Worm (Caenorhabditis elegans) whole organism, L3 larva: ENCODE data around the gene ZK380.2.
A peak's percentile ranks its signal among the peaks of the same experiment; 100 is the strongest.

Experiments used
- R02D3.7 ChIP-seq: fragments of 150-350 bp; optimal IDR thresholded peaks from 2 replicates; lab custom pipeline; 2014; ENCODE audit warnings: missing biosample characterization, missing genetic modification characterization
- aly-2 ChIP-seq: fragments of 150-350 bp; optimal IDR thresholded peaks from 2 replicates; lab custom pipeline; 2014; ENCODE audit warnings: missing biosample characterization, missing genetic modification characterization
- ama-1 ChIP-seq: fragments of 150-350 bp; optimal IDR thresholded peaks from 2 replicates; lab custom pipeline; 2018
- egl-27 ChIP-seq: sonication (generic microtip); optimal IDR thresholded peaks from 4 replicates; lab custom pipeline; 2017; ENCODE audit warnings: missing biosample characterization, missing genetic modification reagents, missing genetic modification characterization
- egl-5 ChIP-seq: fragments of 150-350 bp; optimal IDR thresholded peaks from 2 replicates; lab custom pipeline; 2017; ENCODE audit warnings: missing biosample characterization, missing genetic modification reagents, missing genetic modification characterization, inconsistent platforms
- elt-1 ChIP-seq: fragments of 150-350 bp; optimal IDR thresholded peaks from 2 replicates; lab custom pipeline; 2014; ENCODE audit warnings: missing biosample characterization, missing genetic modification characterization
- elt-2 ChIP-seq: sonication (generic microtip); optimal IDR thresholded peaks from 2 replicates; lab custom pipeline; 2016; ENCODE audit warnings: missing genetic modification reagents, mild to moderate bottlenecking, missing genetic modification characterization, missing compliant biosample characterization
- eor-1 ChIP-seq, 2 experiments: fragments of 150-350 bp; optimal IDR thresholded peaks; 2 replicates each; lab custom pipeline; 2014 to 2018; ENCODE audit warnings: missing biosample characterization in 2 of 2, missing genetic modification characterization in 2 of 2
- fkh-10 ChIP-seq: sonication (generic microtip); optimal IDR thresholded peaks from 2 replicates; lab custom pipeline; 2017; ENCODE audit warnings: missing biosample characterization, missing genetic modification reagents, missing genetic modification characterization
- fkh-2 ChIP-seq: fragments of 150-350 bp; optimal IDR thresholded peaks from 2 replicates; lab custom pipeline; 2014; ENCODE audit warnings: missing biosample characterization, missing genetic modification reagents, missing genetic modification characterization
- hmg-11 ChIP-seq: sonication (generic microtip); optimal IDR thresholded peaks from 2 replicates; lab custom pipeline; 2016; ENCODE audit warnings: missing genetic modification characterization, missing compliant biosample characterization
- lin-15B ChIP-seq: fragments of 150-350 bp; optimal IDR thresholded peaks from 2 replicates; lab custom pipeline; 2014; ENCODE audit warnings: missing biosample characterization, missing genetic modification characterization
- lin-39 ChIP-seq: fragments of 150-350 bp; optimal IDR thresholded peaks from 2 replicates; lab custom pipeline; 2018; ENCODE audit warnings: missing biosample characterization, missing genetic modification reagents, missing genetic modification characterization
- lsy-12 ChIP-seq: sonication (generic microtip); optimal IDR thresholded peaks from 2 replicates; lab custom pipeline; 2016; ENCODE audit warnings: mild to moderate bottlenecking, missing genetic modification characterization, missing compliant biosample characterization
- mdl-1 ChIP-seq: fragments of 150-350 bp; optimal IDR thresholded peaks from 2 replicates; lab custom pipeline; 2014; ENCODE audit warnings: missing biosample characterization, missing genetic modification characterization
- nfya-1 ChIP-seq: sonication (generic microtip); optimal IDR thresholded peaks from 2 replicates; lab custom pipeline; 2017; ENCODE audit warnings: missing genetic modification characterization, mild to moderate bottlenecking, missing compliant biosample characterization, antibody characterized with exemption, moderate library complexity; ENCODE audit not compliant: insufficient read depth
- nhr-11 ChIP-seq: fragments of 150-350 bp; optimal IDR thresholded peaks from 2 replicates; lab custom pipeline; 2014; ENCODE audit warnings: missing biosample characterization, missing genetic modification characterization
- nhr-12 ChIP-seq: fragments of 150-350 bp; optimal IDR thresholded peaks from 2 replicates; lab custom pipeline; 2014; ENCODE audit warnings: missing biosample characterization, missing genetic modification characterization
- nhr-23 ChIP-seq: fragments of 150-350 bp; optimal IDR thresholded peaks from 2 replicates; lab custom pipeline; 2014; ENCODE audit warnings: missing biosample characterization, missing genetic modification reagents, missing genetic modification characterization
- nhr-25 ChIP-seq: sonication (generic microtip); optimal IDR thresholded peaks from 2 replicates; lab custom pipeline; 2017; ENCODE audit warnings: missing biosample characterization, missing genetic modification characterization
- nhr-67 ChIP-seq: fragments of 150-350 bp; optimal IDR thresholded peaks from 2 replicates; lab custom pipeline; 2014; ENCODE audit warnings: missing biosample characterization, missing genetic modification characterization
- nhr-76 ChIP-seq: fragments of 150-350 bp; sonication (generic microtip); optimal IDR thresholded peaks from 5 replicates; lab custom pipeline; 2014; ENCODE audit warnings: missing biosample characterization, missing genetic modification characterization
- pha-4 ChIP-seq: fragments of 150-350 bp; optimal IDR thresholded peaks from 2 replicates; lab custom pipeline; 2014; ENCODE audit warnings: missing biosample characterization, missing genetic modification reagents, missing genetic modification characterization
- pqm-1 ChIP-seq: fragments of 150-350 bp; optimal IDR thresholded peaks from 2 replicates; lab custom pipeline; 2017; ENCODE audit warnings: missing biosample characterization, missing genetic modification characterization, inconsistent platforms
- sea-2 ChIP-seq: fragments of 150-350 bp; sonication (generic microtip); optimal IDR thresholded peaks from 4 replicates; lab custom pipeline; 2014; ENCODE audit warnings: missing biosample characterization, missing genetic modification reagents, missing genetic modification characterization
- tbx-2 ChIP-seq: sonication (generic microtip); optimal IDR thresholded peaks from 2 replicates; lab custom pipeline; 2016; ENCODE audit warnings: mild to moderate bottlenecking, missing genetic modification characterization, missing compliant biosample characterization
- ztf-11 ChIP-seq: fragments of 150-350 bp; optimal IDR thresholded peaks from 2 replicates; lab custom pipeline; 2014; ENCODE audit warnings: missing biosample characterization, missing genetic modification characterization

The ZK380.2 gene

ce11 chrX:1630881-1631516 lies at the start of gene ZK380.2:
Gene ZK380.2, plus strand, starts transcription at chrX:1631466.
- no peak for TF ChIP-seq fkh-10
- no peak for TF ChIP-seq fkh-2 (tag; lab: Kevin White, UChicago)
- TF ChIP-seq tbx-2 (tag; lab: Kevin White, UChicago), result no peak
- no peak for TF ChIP-seq ztf-11 (tag; lab: Kevin White, UChicago)

- TF ChIP-seq mdl-1 (tag; lab: Kevin White, UChicago), result no peak
- TF ChIP-seq pha-4, result no peak
- no peak for TF ChIP-seq R02D3.7
- TF ChIP-seq egl-5, result no peak
- no peak for TF ChIP-seq nhr-11 (tag; lab: Kevin White, UChicago)
- TF ChIP-seq nhr-67, result no peak
- no peak for TF ChIP-seq eor-1 (tag; optimal IDR thresholded peaks at IDR 0.05; lab: Kevin White, UChicago)
Measured at ce11 chrX:1583980-1584379, 47.3 kb upstream of the ZK380.2 start.

ce11 chrX:1587082-1587481 lies 44.2 kb upstream of the ZK380.2 start:
- TF ChIP-seq elt-1 (tag; lab: Kevin White, UChicago) (peak; percentile 63), ama-1 (no peak)

- no peak for TF ChIP-seq elt-1 (tag; lab: Kevin White, UChicago)
- TF ChIP-seq pha-4, result no peak
- no peak for TF ChIP-seq lin-15B (tag; lab: Kevin White, UChicago)
- TF ChIP-seq lsy-12 (tag; lab: Kevin White, UChicago), result no peak
- no peak for TF ChIP-seq ama-1
- no peak for TF ChIP-seq sea-2 (GFP tag; lab: Kevin White, UChicago)
- TF ChIP-seq fkh-10, result no peak
- TF ChIP-seq aly-2 (tag; lab: Kevin White, UChicago), result no peak
- no peak for TF ChIP-seq nfya-1 (tag; lab: Kevin White, UChicago)
- TF ChIP-seq egl-27, result no peak
- TF ChIP-seq nhr-12 (tag; lab: Kevin White, UChicago), result no peak
- no peak for TF ChIP-seq nhr-76
- TF ChIP-seq elt-2 (tag; lab: Kevin White, UChicago), result no peak
- TF ChIP-seq nhr-23 (tag; lab: Kevin White, UChicago), result no peak
- TF ChIP-seq pqm-1 (tag; lab: Kevin White, UChicago), result no peak
Measured at ce11 chrX:1589114-1589902, 42.0 kb upstream of the ZK380.2 start.

- peak; percentile 19 for TF ChIP-seq pha-4
- TF ChIP-seq nhr-25 (tag; lab: Kevin White, UChicago), result no peak
Measured at ce11 chrX:1589962-1590361, 41.3 kb upstream of the ZK380.2 start.

- TF ChIP-seq pqm-1 (tag; lab: Kevin White, UChicago) (no peak), nfya-1 (tag; lab: Kevin White, UChicago) (peak; percentile 76), aly-2 (tag; lab: Kevin White, UChicago) (no peak)
- TF ChIP-seq, all 47 proteins: peak for 1
Measured at ce11 chrX:1598061-1598690, 33.1 kb upstream of the ZK380.2 start.

- peak; percentile 31 for TF ChIP-seq nfya-1 (tag; lab: Kevin White, UChicago)
- TF ChIP-seq lin-39 (tag; lab: Kevin White, UChicago), result peak; percentile 45
- TF ChIP-seq hmg-11, result peak; percentile 52
- no peak for TF ChIP-seq fkh-2 (tag; lab: Kevin White, UChicago)
- TF ChIP-seq nhr-11 (tag; lab: Kevin White, UChicago), result no peak
Measured at ce11 chrX:1599294-1599693, 32.0 kb upstream of the ZK380.2 start.
